Fruit fly (Drosophila melanogaster) Kc167 (cell line): ENCODE measurements around the gene bc10.

ENCODE experiments used
- Myc ChIP-seq: fragments of >200 bp; optimal IDR thresholded peaks from 2 replicates; lab custom pipeline; 2017; ENCODE audit warnings: missing external identifiers
- Sin3A ChIP-seq: fragments of >200 bp; optimal IDR thresholded peaks from 2 replicates; lab custom pipeline; 2018; ENCODE audit warnings: missing external identifiers
- psq ChIP-seq: fragments of >200 bp; optimal IDR thresholded peaks from 2 replicates; lab custom pipeline; 2017; ENCODE audit warnings: missing external identifiers

DNA sequence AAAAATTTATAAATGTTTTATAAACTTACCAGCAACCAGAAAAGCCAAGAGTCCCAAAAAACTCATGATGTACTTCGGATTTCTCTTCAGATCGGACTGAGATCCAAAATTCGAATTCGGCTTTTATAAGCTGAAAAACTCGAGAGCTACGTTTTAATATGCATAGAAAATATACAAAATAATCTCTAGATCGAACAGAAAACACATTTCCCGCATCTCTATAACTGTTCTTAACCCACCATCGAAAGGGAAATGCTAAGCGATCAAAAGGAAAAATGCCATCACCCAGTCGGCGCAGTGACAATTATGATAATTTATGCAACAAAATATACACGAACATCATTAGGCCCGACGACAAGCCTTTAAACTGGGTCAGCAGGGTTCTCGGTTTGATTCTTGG lies 34.6 kb downstream of the bc10 start, which contains the start of gene CG10591:
- TF ChIP-seq Myc (lab: Kevin White, UChicago) (no peak), psq (lab: Kevin White, UChicago) (no peak), Sin3A (lab: Kevin White, UChicago) (no peak)
